Worm (Caenorhabditis elegans) whole organism, L4 larva: ENCODE data around the gene nlp-79.

Experiments used
- D1046.2 ChIP-seq: fragments of 200-800 bp; sonication (Bioruptor generic); IDR thresholded peaks from 2 replicates; pipeline ENCODE4 v1.3.6; 2022; ENCODE audit warnings: missing genetic modification characterization, missing compliant biosample characterization
- F37D6.2 ChIP-seq: sonication (generic microtip); optimal IDR thresholded peaks from 2 replicates; lab custom pipeline; 2016; ENCODE audit warnings: mild to moderate bottlenecking, missing genetic modification characterization, missing compliant biosample characterization
- F49E8.2 ChIP-seq: sonication (generic microtip); optimal IDR thresholded peaks from 2 replicates; lab custom pipeline; 2016; ENCODE audit warnings: missing compliant biosample characterization, mild to moderate bottlenecking, missing genetic modification characterization, borderline replicate concordance
- Y105C5A.15 ChIP-seq: fragments of 200-800 bp; sonication (Bioruptor generic); IDR thresholded peaks from 2 replicates; pipeline ENCODE4 v1.3.6; 2022; ENCODE audit warnings: missing genetic modification characterization, missing compliant biosample characterization
- Y48G9A.11 ChIP-seq: fragments of 200-800 bp; sonication (Bioruptor generic); IDR thresholded peaks from 2 replicates; pipeline ENCODE4 v1.3.6; 2022; ENCODE audit warnings: missing genetic modification reagents, missing genetic modification characterization, missing compliant biosample characterization
- aha-1 ChIP-seq: fragments of 150-350 bp; peaks from one replicate; lab custom pipeline; 2014; ENCODE audit warnings: missing biosample characterization, missing genetic modification characterization
- ceh-20 ChIP-seq: fragments of 200-800 bp; sonication (Bioruptor generic); IDR thresholded peaks from 2 replicates; pipeline ENCODE4 v1.3.6; 2022; ENCODE audit warnings: missing genetic modification reagents, missing genetic modification characterization, missing compliant biosample characterization
- dmd-9 ChIP-seq: fragments of 200-800 bp; sonication (Bioruptor generic); IDR thresholded peaks from 2 replicates; pipeline ENCODE4 v1.3.6; 2022; ENCODE audit warnings: missing genetic modification reagents, missing genetic modification characterization, missing compliant biosample characterization
- dpl-1 ChIP-seq: fragments of 150-350 bp; optimal IDR thresholded peaks from 2 replicates; lab custom pipeline; 2014; ENCODE audit warnings: missing biosample characterization, missing genetic modification reagents, missing genetic modification characterization
- fos-1 ChIP-seq: fragments of 150-350 bp; optimal IDR thresholded peaks from 2 replicates; lab custom pipeline; 2014; ENCODE audit warnings: missing biosample characterization, missing genetic modification characterization
- hif-1 ChIP-seq, 2 experiments: sonication (generic microtip); optimal IDR thresholded peaks; 2 replicates each; lab custom pipeline; 2016 to 2017; ENCODE audit warnings: missing compliant biosample characterization in 2 of 2, missing genetic modification characterization in 2 of 2, missing genetic modification reagents in 2 of 2, missing genotype in 2 of 2, mild to moderate bottlenecking in 1 of 2
- lin-1 ChIP-seq: fragments of 200-800 bp; sonication (Bioruptor generic); IDR thresholded peaks from 2 replicates; pipeline ENCODE4 v1.3.6; 2022; ENCODE audit warnings: missing genetic modification reagents, missing genetic modification characterization, missing compliant biosample characterization
- lin-13 ChIP-seq: fragments of 150-350 bp; optimal IDR thresholded peaks from 2 replicates; lab custom pipeline; 2014; ENCODE audit warnings: missing biosample characterization, missing genetic modification reagents, missing genetic modification characterization
- lin-29 ChIP-seq: fragments of 200-800 bp; sonication (Bioruptor generic); IDR thresholded peaks from 2 replicates; pipeline ENCODE4 v1.3.6; 2022; ENCODE audit warnings: missing genetic modification reagents, missing genetic modification characterization, missing compliant biosample characterization
- mdt-29 ChIP-seq: fragments of 200-800 bp; sonication (Bioruptor generic); IDR thresholded peaks from 2 replicates; pipeline ENCODE4 v1.3.6; 2022; ENCODE audit warnings: missing genetic modification reagents, missing genetic modification characterization, missing compliant biosample characterization
- nhr-10 ChIP-seq: fragments of 150-350 bp; optimal IDR thresholded peaks from 2 replicates; lab custom pipeline; 2014; ENCODE audit warnings: missing biosample characterization, missing genetic modification characterization
- nhr-11 ChIP-seq: fragments of 150-350 bp; optimal IDR thresholded peaks from 2 replicates; lab custom pipeline; 2014; ENCODE audit warnings: missing biosample characterization, missing genetic modification characterization
- nhr-48 ChIP-seq: sonication (generic microtip); optimal IDR thresholded peaks from 2 replicates; lab custom pipeline; 2016; ENCODE audit warnings: mild to moderate bottlenecking, missing genetic modification characterization, missing compliant biosample characterization
- nhr-77 ChIP-seq: fragments of 150-350 bp; optimal IDR thresholded peaks from 2 replicates; lab custom pipeline; 2014; ENCODE audit warnings: missing biosample characterization, missing genetic modification characterization
- tag-97 ChIP-seq: fragments of 200-800 bp; sonication (Bioruptor generic); IDR thresholded peaks from 2 replicates; pipeline ENCODE4 v1.3.6; 2022; ENCODE audit warnings: missing genetic modification characterization, missing compliant biosample characterization
- unc-130 ChIP-seq: sonication (generic microtip); optimal IDR thresholded peaks from 2 replicates; lab custom pipeline; 2016; ENCODE audit warnings: missing genetic modification reagents, missing genetic modification characterization, missing compliant biosample characterization
- unc-39 ChIP-seq: sonication (generic microtip); optimal IDR thresholded peaks from 2 replicates; lab custom pipeline; 2017; ENCODE audit warnings: missing biosample characterization, missing genetic modification characterization
- unc-62 ChIP-seq, 3 experiments: fragments of 150-350 bp in 1 of 3; sonication (generic microtip); optimal IDR thresholded peaks in 2 of 3; peaks in 1 of 3; 1 replicate in 1 of 3; 2 replicates in 2 of 3; lab custom pipeline; 2014 to 2017; ENCODE audit warnings: missing biosample characterization in 3 of 3, missing genetic modification characterization in 3 of 3, missing genetic modification reagents in 3 of 3, missing genotype in 1 of 3
- zfp-3 ChIP-seq: fragments of 200-800 bp; sonication (Bioruptor generic); conservative IDR thresholded peaks from 2 replicates; pipeline ENCODE4 v1.3.6; 2022; ENCODE audit warnings: missing genetic modification reagents, missing genetic modification characterization, missing compliant biosample characterization

nlp-79 gene

ce11 chrIV:13193239-13193638 is 43.9 kb downstream of the nlp-79 start, which contains the start of gene F58D2.5:
Gene F58D2.5, minus strand, starts transcription at chrIV:13193339.
- TF ChIP-seq dpl-1 (GFP tag; lab: Kevin White, UChicago) (no peak), nhr-11 (no peak), unc-130 (GFP tag; lab: Kevin White, UChicago) (no peak), lin-29 (no peak), nhr-10 (tag; lab: Kevin White, UChicago) (no peak), nhr-77 (tag; lab: Kevin White, UChicago) (no peak), ceh-20 (no peak), lin-13 (no peak), aha-1 (tag; lab: Kevin White, UChicago) (no peak), hif-1 (tag; optimal IDR thresholded peaks at IDR 0.05; lab: Kevin White, UChicago) (no peak), fos-1 (no peak), Y105C5A.15 (GFP tag; lab: Robert Waterston, UW) (no peak), lin-1 (GFP tag; lab: Robert Waterston, UW) (no peak), F37D6.2 (no peak), D1046.2 (GFP tag; lab: Robert Waterston, UW) (no peak), unc-62 (GFP tag; optimal IDR thresholded peaks at IDR 0.05 in 1 of 2; lab: Kevin White, UChicago) (no peak), unc-62 (tag; optimal IDR thresholded peaks at IDR 0.05; lab: Kevin White, UChicago) (no peak), nhr-48 (tag; lab: Kevin White, UChicago) (no peak), Y48G9A.11 (GFP tag; lab: Robert Waterston, UW) (no peak), mdt-29 (GFP tag; lab: Robert Waterston, UW) (no peak)

- TF ChIP-seq F49E8.2 (tag; lab: Kevin White, UChicago) (no peak), dmd-9 (no peak), zfp-3 (no peak), tag-97 (no peak), unc-39 (tag; lab: Kevin White, UChicago) (no peak), lin-29 (no peak), nhr-10 (tag; lab: Kevin White, UChicago) (no peak), aha-1 (tag; lab: Kevin White, UChicago) (peak; percentile 49)
- TF ChIP-seq, all 104 proteins: peak for 1
Measured at ce11 chrIV:13197282-13197681, 47.9 kb downstream of the nlp-79 start, which contains the start of gene C48D1.1. Gene C48D1.1, minus strand, starts transcription at chrIV:13197382.
